Worm (Caenorhabditis elegans) whole organism, mixed stage, embryonic: ENCODE results near the gene ZK177.12.

Experiments used
- M03D4.4 ChIP-seq: sonication (generic microtip); optimal IDR thresholded peaks from 2 replicates; lab custom pipeline; 2017; ENCODE audit warnings: mild to moderate bottlenecking, missing genetic modification characterization, missing compliant biosample characterization
- bed-3 ChIP-seq: fragments of 200-800 bp; sonication (Bioruptor generic); optimal IDR thresholded peaks from 3 replicates; lab custom pipeline; 2018; ENCODE audit warnings: mild to moderate bottlenecking, missing genetic modification characterization, moderate library complexity, missing compliant biosample characterization
- blmp-1 ChIP-seq: fragments of 150-350 bp; optimal IDR thresholded peaks from 2 replicates; lab custom pipeline; 2014; ENCODE audit warnings: missing biosample characterization, missing genetic modification characterization
- ceh-39 ChIP-seq: fragments of 150-350 bp; optimal IDR thresholded peaks from 2 replicates; lab custom pipeline; 2014; ENCODE audit warnings: missing biosample characterization, missing genetic modification characterization
- ceh-43 ChIP-seq: fragments of 200-800 bp; sonication (Bioruptor generic); optimal IDR thresholded peaks from 2 replicates; lab custom pipeline; 2018; ENCODE audit warnings: mild to moderate bottlenecking, missing genetic modification characterization, moderate library complexity, missing compliant biosample characterization
- ceh-83 ChIP-seq: fragments of 200-800 bp; sonication (Bioruptor generic); optimal IDR thresholded peaks from 2 replicates; lab custom pipeline; 2018; ENCODE audit warnings: mild to moderate bottlenecking, missing genetic modification characterization, missing compliant biosample characterization
- ces-1 ChIP-seq: fragments of 150-350 bp; optimal IDR thresholded peaks from 2 replicates; lab custom pipeline; 2014; ENCODE audit warnings: missing biosample characterization, missing genetic modification reagents, missing genetic modification characterization
- cnd-1 ChIP-seq: fragments of 200-800 bp; sonication (Bioruptor generic); optimal IDR thresholded peaks from 2 replicates; lab custom pipeline; 2018; ENCODE audit warnings: mild to moderate bottlenecking, missing genetic modification characterization, missing compliant biosample characterization
- drap-1 ChIP-seq: fragments of 200-800 bp; sonication (Bioruptor generic); optimal IDR thresholded peaks from 3 replicates; lab custom pipeline; 2018; ENCODE audit warnings: mild to moderate bottlenecking, missing genetic modification characterization, missing compliant biosample characterization
- elt-1 ChIP-seq: sonication (generic microtip); optimal IDR thresholded peaks from 2 replicates; lab custom pipeline; 2017; ENCODE audit warnings: missing genetic modification characterization, mild to moderate bottlenecking, missing compliant biosample characterization, antibody characterized with exemption, moderate library complexity, borderline replicate concordance; ENCODE audit not compliant: insufficient read depth
- elt-3 ChIP-seq: fragments of 150-350 bp; optimal IDR thresholded peaks from 2 replicates; lab custom pipeline; 2014; ENCODE audit warnings: missing biosample characterization, missing genetic modification characterization
- flh-1 ChIP-seq: fragments of 200-800 bp; sonication (Bioruptor generic); optimal IDR thresholded peaks from 2 replicates; lab custom pipeline; 2018; ENCODE audit warnings: mild to moderate bottlenecking, missing genetic modification characterization, moderate library complexity, missing compliant biosample characterization
- ham-2 ChIP-seq: fragments of 200-800 bp; sonication (Bioruptor generic); optimal IDR thresholded peaks from 2 replicates; lab custom pipeline; 2018; ENCODE audit warnings: mild to moderate bottlenecking, missing genetic modification characterization, missing compliant biosample characterization
- hlh-1 ChIP-seq: fragments of 150-350 bp; optimal IDR thresholded peaks from 2 replicates; lab custom pipeline; 2014; ENCODE audit warnings: missing biosample characterization, missing genetic modification reagents, missing genetic modification characterization
- lin-13 ChIP-seq: fragments of 150-350 bp; optimal IDR thresholded peaks from 2 replicates; lab custom pipeline; 2014; ENCODE audit warnings: missing biosample characterization, missing genetic modification characterization
- lin-32 ChIP-seq: fragments of 200-800 bp; sonication (Bioruptor generic); optimal IDR thresholded peaks from 2 replicates; lab custom pipeline; 2018; ENCODE audit warnings: mild to moderate bottlenecking, missing genetic modification characterization, missing compliant biosample characterization
- lsy-2 ChIP-seq: fragments of 150-350 bp; optimal IDR thresholded peaks from 2 replicates; lab custom pipeline; 2014; ENCODE audit warnings: missing biosample characterization, missing genetic modification characterization
- mab-5 ChIP-seq: fragments of 150-350 bp; optimal IDR thresholded peaks from 2 replicates; lab custom pipeline; 2014; ENCODE audit warnings: missing biosample characterization, missing genetic modification characterization
- mep-1 ChIP-seq: fragments of 150-350 bp; optimal IDR thresholded peaks from 2 replicates; lab custom pipeline; 2017; ENCODE audit warnings: missing biosample characterization, missing genetic modification reagents, missing genetic modification characterization, inconsistent platforms
- mls-2 ChIP-seq: sonication (generic microtip); optimal IDR thresholded peaks from 2 replicates; lab custom pipeline; 2016; ENCODE audit warnings: mild to moderate bottlenecking, missing genetic modification characterization, moderate library complexity, missing compliant biosample characterization
- nhr-2 ChIP-seq: fragments of 150-350 bp; optimal IDR thresholded peaks from 2 replicates; lab custom pipeline; 2014; ENCODE audit warnings: missing biosample characterization, missing genetic modification characterization
- nhr-237 ChIP-seq: fragments of 150-350 bp; optimal IDR thresholded peaks from 2 replicates; lab custom pipeline; 2014; ENCODE audit warnings: missing biosample characterization, missing genetic modification characterization
- nhr-28 ChIP-seq: fragments of 150-350 bp; optimal IDR thresholded peaks from 2 replicates; lab custom pipeline; 2014; ENCODE audit warnings: missing biosample characterization, missing genetic modification characterization
- nhr-76 ChIP-seq: sonication (generic microtip); optimal IDR thresholded peaks from 2 replicates; lab custom pipeline; 2017; ENCODE audit warnings: missing biosample characterization, missing genetic modification characterization
- sem-2 ChIP-seq: fragments of 200-800 bp; sonication (Bioruptor generic); optimal IDR thresholded peaks from 2 replicates; lab custom pipeline; 2018; ENCODE audit warnings: mild to moderate bottlenecking, missing genetic modification characterization, missing compliant biosample characterization
- snpc-4 ChIP-seq: fragments of 150-350 bp; optimal IDR thresholded peaks from 2 replicates; lab custom pipeline; 2014; ENCODE audit warnings: missing biosample characterization, missing genetic modification characterization
- sptf-1 ChIP-seq: sonication (generic microtip); optimal IDR thresholded peaks from 2 replicates; lab custom pipeline; 2017; ENCODE audit warnings: mild to moderate bottlenecking, missing genetic modification characterization, moderate library complexity, missing compliant biosample characterization
- tbx-8 ChIP-seq: fragments of 200-800 bp; sonication (Bioruptor generic); optimal IDR thresholded peaks from 2 replicates; lab custom pipeline; 2018; ENCODE audit warnings: mild to moderate bottlenecking, missing genetic modification characterization, moderate library complexity, missing compliant biosample characterization
- unc-120 ChIP-seq: sonication (generic microtip); optimal IDR thresholded peaks from 2 replicates; lab custom pipeline; 2017; ENCODE audit warnings: missing genetic modification characterization, missing compliant biosample characterization; ENCODE audit not compliant: poor library complexity, severe bottlenecking
- unc-39 ChIP-seq: fragments of 150-350 bp; optimal IDR thresholded peaks from 2 replicates; lab custom pipeline; 2014; ENCODE audit warnings: missing biosample characterization, missing genetic modification characterization
- unc-62 ChIP-seq: fragments of 150-350 bp; optimal IDR thresholded peaks from 2 replicates; lab custom pipeline; 2014; ENCODE audit warnings: missing biosample characterization, missing genetic modification reagents, missing genetic modification characterization
- zip-8 ChIP-seq: fragments of 150-350 bp; optimal IDR thresholded peaks from 2 replicates; lab custom pipeline; 2014; ENCODE audit warnings: missing biosample characterization, missing genetic modification characterization
- ztf-11 ChIP-seq: fragments of 150-350 bp; optimal IDR thresholded peaks from 2 replicates; lab custom pipeline; 2014; ENCODE audit warnings: missing biosample characterization, missing genetic modification characterization

The ZK177.12 gene

ce11 chrII:5522637-5523036 lies 1.1 kb downstream of the ZK177.12 start, which contains the start of gene ZK177.11:
TSS of gene ZK177.11 (plus strand) at chrII:5522937.
- TF ChIP-seq unc-62 (GFP tag; lab: Kevin White, UChicago), result no peak
- no peak for TF ChIP-seq sem-2 (GFP tag; lab: Kevin White, UChicago)
- TF ChIP-seq zip-8, result no peak
- no peak for TF ChIP-seq ztf-11 (tag; lab: Kevin White, UChicago)
- no peak for TF ChIP-seq drap-1 (GFP tag; lab: Kevin White, UChicago)
- TF ChIP-seq nhr-237, result no peak
- no peak for TF ChIP-seq mls-2
- no peak for TF ChIP-seq unc-39 (tag; lab: Kevin White, UChicago)
- TF ChIP-seq lin-32 (GFP tag; lab: Kevin White, UChicago), result no peak
- no peak for TF ChIP-seq ceh-39 (tag; lab: Kevin White, UChicago)
- TF ChIP-seq elt-3 (tag; lab: Kevin White, UChicago), result no peak
- TF ChIP-seq bed-3, result no peak
- no peak for TF ChIP-seq ceh-43 (GFP tag; lab: Kevin White, UChicago)
- TF ChIP-seq ceh-83 (GFP tag; lab: Kevin White, UChicago), result no peak
- TF ChIP-seq blmp-1, result no peak
- TF ChIP-seq mab-5 (tag; lab: Kevin White, UChicago), result no peak
- TF ChIP-seq cnd-1 (tag; lab: Kevin White, UChicago), result no peak

DNA sequence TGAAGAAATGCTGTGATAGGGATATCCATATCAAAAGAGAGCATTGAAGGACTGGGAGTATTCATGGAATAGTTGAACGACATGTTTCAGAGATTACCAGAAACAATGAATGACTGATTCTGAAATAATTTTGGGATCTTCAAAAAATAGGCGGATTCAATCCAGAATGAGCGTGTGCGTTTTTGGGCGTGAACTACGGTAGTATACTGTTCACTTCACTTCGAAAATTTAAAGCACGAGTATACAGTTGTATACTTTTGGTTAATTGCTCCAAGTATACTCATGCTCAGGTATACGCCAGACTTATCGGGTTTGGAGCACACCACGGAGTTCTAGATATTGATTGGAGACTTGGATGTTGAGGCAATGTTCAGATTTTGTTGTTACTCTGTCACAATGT lies 3.8 kb downstream of the ZK177.12 start, which contains the start of gene tbx-35:
tbx-35 (minus strand) TSS at position 101 of the 400 bp plus-strand sequence.
- TF ChIP-seq tbx-8 (no peak), unc-120 (tag; lab: Kevin White, UChicago) (no peak)

DNA sequence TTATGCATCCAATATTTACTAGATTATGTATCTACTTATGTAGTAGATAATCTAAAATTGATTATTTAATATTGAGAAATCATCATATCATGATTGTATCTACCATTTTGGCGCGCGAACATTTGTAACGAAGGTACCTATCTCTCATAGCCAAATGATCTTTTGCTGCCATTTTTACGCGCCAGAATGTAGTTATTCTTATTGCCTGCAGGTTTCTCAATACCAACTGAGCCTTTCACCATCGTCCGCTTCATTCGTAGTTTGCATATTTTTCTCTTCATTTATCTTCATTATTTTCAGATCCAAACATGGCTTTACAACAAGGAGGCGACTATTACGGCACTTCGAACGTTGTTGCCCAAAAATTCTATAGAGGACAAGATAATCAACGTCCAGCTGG lies 6.3 kb downstream of the ZK177.12 start, which contains the start of gene ZK177.1:
ZK177.1 (plus strand) TSS at position 301 of the 400 bp plus-strand sequence.
- no peak for TF ChIP-seq ceh-39 (tag; lab: Kevin White, UChicago)
- TF ChIP-seq elt-1 (tag; lab: Kevin White, UChicago), result no peak
- no peak for TF ChIP-seq ceh-83 (GFP tag; lab: Kevin White, UChicago)
- no peak for TF ChIP-seq unc-120 (tag; lab: Kevin White, UChicago)
- no peak for TF ChIP-seq nhr-2 (tag; lab: Kevin White, UChicago)
- TF ChIP-seq hlh-1 (tag; lab: Kevin White, UChicago), result no peak
- TF ChIP-seq zip-8, result no peak
- TF ChIP-seq snpc-4 (tag; lab: Kevin White, UChicago), result no peak
- TF ChIP-seq nhr-28 (tag; lab: Kevin White, UChicago), result no peak
- TF ChIP-seq ces-1 (GFP tag; lab: Kevin White, UChicago), result no peak
- TF ChIP-seq mep-1, result no peak
- TF ChIP-seq bed-3, result no peak
- TF ChIP-seq lsy-2 (tag; lab: Kevin White, UChicago), result no peak
- TF ChIP-seq tbx-8, result no peak
- TF ChIP-seq ztf-11 (tag; lab: Kevin White, UChicago), result no peak
- TF ChIP-seq blmp-1, result no peak
- TF ChIP-seq mab-5 (tag; lab: Kevin White, UChicago), result no peak
- TF ChIP-seq M03D4.4 (tag; lab: Kevin White, UChicago), result no peak
- no peak for TF ChIP-seq unc-62 (GFP tag; lab: Kevin White, UChicago)

DNA sequence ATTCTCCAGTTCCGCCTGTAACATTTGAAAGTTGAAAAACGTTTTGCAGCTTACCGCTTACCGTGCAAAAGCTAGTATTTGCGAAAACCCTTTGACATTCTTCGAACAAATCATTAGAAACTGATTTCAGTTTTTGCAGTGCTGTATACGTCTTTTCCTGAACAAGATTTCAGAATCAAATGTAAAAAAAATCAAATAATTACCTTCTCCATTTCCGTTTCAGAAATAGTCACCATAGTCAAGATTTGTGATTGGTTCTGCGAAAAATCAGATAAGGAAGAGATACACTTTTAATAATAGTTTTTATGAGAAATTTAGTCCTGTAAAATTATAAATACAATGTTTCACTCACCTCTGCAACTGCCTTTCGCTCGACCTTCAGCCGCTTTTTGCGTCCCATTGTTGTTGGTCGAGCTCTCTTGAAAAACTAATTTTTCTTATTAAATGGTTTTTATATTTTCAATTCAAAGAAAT lies 10.4 kb downstream of the ZK177.12 start, which contains the start of gene C17C3.9:
C17C3.9 (minus strand) TSS at position 424 of the 474 bp plus-strand sequence.
- no peak for TF ChIP-seq nhr-76 (tag; lab: Kevin White, UChicago)
- no peak for TF ChIP-seq unc-39 (tag; lab: Kevin White, UChicago)
- no peak for TF ChIP-seq lin-13 (tag; lab: Kevin White, UChicago)
- TF ChIP-seq nhr-28 (tag; lab: Kevin White, UChicago), result no peak
- no peak for TF ChIP-seq elt-1 (tag; lab: Kevin White, UChicago)
- no peak for TF ChIP-seq ztf-11 (tag; lab: Kevin White, UChicago)
- TF ChIP-seq elt-3 (tag; lab: Kevin White, UChicago), result no peak
- TF ChIP-seq sptf-1, result no peak
- no peak for TF ChIP-seq ces-1 (GFP tag; lab: Kevin White, UChicago)
- no peak for TF ChIP-seq nhr-237
- TF ChIP-seq unc-120 (tag; lab: Kevin White, UChicago), result no peak
- TF ChIP-seq ceh-83 (GFP tag; lab: Kevin White, UChicago), result no peak
- no peak for TF ChIP-seq unc-62 (GFP tag; lab: Kevin White, UChicago)
- no peak for TF ChIP-seq ceh-39 (tag; lab: Kevin White, UChicago)
- no peak for TF ChIP-seq ham-2 (GFP tag; lab: Kevin White, UChicago)
- TF ChIP-seq snpc-4 (tag; lab: Kevin White, UChicago), result no peak
- no peak for TF ChIP-seq lsy-2 (tag; lab: Kevin White, UChicago)
- no peak for TF ChIP-seq flh-1 (GFP tag; lab: Kevin White, UChicago)
